Worm (Caenorhabditis elegans) whole organism, L3 larva: Measurements from ENCODE around the gene flh-2.

Experiments
- R02D3.7 ChIP-seq: fragments of 150-350 bp; optimal IDR thresholded peaks from 2 replicates; lab custom pipeline; 2014; ENCODE audit warnings: missing biosample characterization, missing genetic modification characterization
- ZK546.5 ChIP-seq: sonication (generic microtip); optimal IDR thresholded peaks from 2 replicates; lab custom pipeline; 2017; ENCODE audit warnings: missing biosample characterization, missing genetic modification characterization
- aly-2 ChIP-seq: fragments of 150-350 bp; optimal IDR thresholded peaks from 2 replicates; lab custom pipeline; 2014; ENCODE audit warnings: missing biosample characterization, missing genetic modification characterization
- ama-1 ChIP-seq: fragments of 150-350 bp; optimal IDR thresholded peaks from 2 replicates; lab custom pipeline; 2018
- ceh-16 ChIP-seq: sonication (generic microtip); optimal IDR thresholded peaks from 2 replicates; lab custom pipeline; 2017; ENCODE audit warnings: missing biosample characterization, missing genetic modification characterization
- ceh-28 ChIP-seq: fragments of 150-350 bp; optimal IDR thresholded peaks from 2 replicates; lab custom pipeline; 2014; ENCODE audit warnings: missing biosample characterization, missing genetic modification reagents, missing genetic modification characterization
- ceh-82 ChIP-seq: fragments of 150-350 bp; optimal IDR thresholded peaks from 2 replicates; lab custom pipeline; 2014; ENCODE audit warnings: missing biosample characterization, missing genetic modification characterization
- ceh-9 ChIP-seq: sonication (generic microtip); optimal IDR thresholded peaks from 2 replicates; lab custom pipeline; 2018; ENCODE audit warnings: missing biosample characterization, missing genetic modification characterization
- egl-27 ChIP-seq: sonication (generic microtip); optimal IDR thresholded peaks from 4 replicates; lab custom pipeline; 2017; ENCODE audit warnings: missing biosample characterization, missing genetic modification reagents, missing genetic modification characterization
- egl-5 ChIP-seq: fragments of 150-350 bp; optimal IDR thresholded peaks from 2 replicates; lab custom pipeline; 2017; ENCODE audit warnings: missing biosample characterization, missing genetic modification reagents, missing genetic modification characterization, inconsistent platforms
- elt-2 ChIP-seq: sonication (generic microtip); optimal IDR thresholded peaks from 2 replicates; lab custom pipeline; 2016; ENCODE audit warnings: missing genetic modification reagents, mild to moderate bottlenecking, missing genetic modification characterization, missing compliant biosample characterization
- eor-1 ChIP-seq, 2 experiments: fragments of 150-350 bp; optimal IDR thresholded peaks; 2 replicates each; lab custom pipeline; 2014 to 2018; ENCODE audit warnings: missing biosample characterization in 2 of 2, missing genetic modification characterization in 2 of 2
- fkh-10 ChIP-seq: sonication (generic microtip); optimal IDR thresholded peaks from 2 replicates; lab custom pipeline; 2017; ENCODE audit warnings: missing biosample characterization, missing genetic modification reagents, missing genetic modification characterization
- fkh-2 ChIP-seq: fragments of 150-350 bp; optimal IDR thresholded peaks from 2 replicates; lab custom pipeline; 2014; ENCODE audit warnings: missing biosample characterization, missing genetic modification reagents, missing genetic modification characterization
- fos-1 ChIP-seq: fragments of 150-350 bp; optimal IDR thresholded peaks from 2 replicates; lab custom pipeline; 2014; ENCODE audit warnings: missing biosample characterization, missing genetic modification characterization
- jun-1 ChIP-seq: fragments of 150-350 bp; optimal IDR thresholded peaks from 2 replicates; lab custom pipeline; 2014; ENCODE audit warnings: missing biosample characterization, missing genetic modification reagents, missing genetic modification characterization
- lin-15B ChIP-seq: fragments of 150-350 bp; optimal IDR thresholded peaks from 2 replicates; lab custom pipeline; 2014; ENCODE audit warnings: missing biosample characterization, missing genetic modification characterization
- lin-39 ChIP-seq: fragments of 150-350 bp; optimal IDR thresholded peaks from 2 replicates; lab custom pipeline; 2018; ENCODE audit warnings: missing biosample characterization, missing genetic modification reagents, missing genetic modification characterization
- lsy-12 ChIP-seq: sonication (generic microtip); optimal IDR thresholded peaks from 2 replicates; lab custom pipeline; 2016; ENCODE audit warnings: mild to moderate bottlenecking, missing genetic modification characterization, missing compliant biosample characterization
- mdl-1 ChIP-seq: fragments of 150-350 bp; optimal IDR thresholded peaks from 2 replicates; lab custom pipeline; 2014; ENCODE audit warnings: missing biosample characterization, missing genetic modification characterization
- mml-1 ChIP-seq: fragments of 150-350 bp; sonication (generic microtip); optimal IDR thresholded peaks from 3 replicates; lab custom pipeline; 2014; ENCODE audit warnings: missing biosample characterization, missing genetic modification characterization
- nfya-1 ChIP-seq: sonication (generic microtip); optimal IDR thresholded peaks from 2 replicates; lab custom pipeline; 2017; ENCODE audit warnings: missing genetic modification characterization, mild to moderate bottlenecking, missing compliant biosample characterization, antibody characterized with exemption, moderate library complexity; ENCODE audit not compliant: insufficient read depth
- nhr-11 ChIP-seq: fragments of 150-350 bp; optimal IDR thresholded peaks from 2 replicates; lab custom pipeline; 2014; ENCODE audit warnings: missing biosample characterization, missing genetic modification characterization
- nhr-23 ChIP-seq: fragments of 150-350 bp; optimal IDR thresholded peaks from 2 replicates; lab custom pipeline; 2014; ENCODE audit warnings: missing biosample characterization, missing genetic modification reagents, missing genetic modification characterization
- nhr-237 ChIP-seq: fragments of 150-350 bp; optimal IDR thresholded peaks from 2 replicates; lab custom pipeline; 2014; ENCODE audit warnings: missing biosample characterization, missing genetic modification characterization
- nhr-25 ChIP-seq: sonication (generic microtip); optimal IDR thresholded peaks from 2 replicates; lab custom pipeline; 2017; ENCODE audit warnings: missing biosample characterization, missing genetic modification characterization
- nhr-28 ChIP-seq: fragments of 150-350 bp; optimal IDR thresholded peaks from 2 replicates; lab custom pipeline; 2014; ENCODE audit warnings: missing biosample characterization, missing genetic modification characterization
- nhr-67 ChIP-seq: fragments of 150-350 bp; optimal IDR thresholded peaks from 2 replicates; lab custom pipeline; 2014; ENCODE audit warnings: missing biosample characterization, missing genetic modification characterization
- nhr-76 ChIP-seq: fragments of 150-350 bp; sonication (generic microtip); optimal IDR thresholded peaks from 5 replicates; lab custom pipeline; 2014; ENCODE audit warnings: missing biosample characterization, missing genetic modification characterization
- pha-4 ChIP-seq: fragments of 150-350 bp; optimal IDR thresholded peaks from 2 replicates; lab custom pipeline; 2014; ENCODE audit warnings: missing biosample characterization, missing genetic modification reagents, missing genetic modification characterization
- sea-2 ChIP-seq: fragments of 150-350 bp; sonication (generic microtip); optimal IDR thresholded peaks from 4 replicates; lab custom pipeline; 2014; ENCODE audit warnings: missing biosample characterization, missing genetic modification reagents, missing genetic modification characterization
- snpc-4 ChIP-seq: fragments of 150-350 bp; optimal IDR thresholded peaks from 2 replicates; lab custom pipeline; 2014; ENCODE audit warnings: missing biosample characterization, missing genetic modification characterization
- tbx-2 ChIP-seq: sonication (generic microtip); optimal IDR thresholded peaks from 2 replicates; lab custom pipeline; 2016; ENCODE audit warnings: mild to moderate bottlenecking, missing genetic modification characterization, missing compliant biosample characterization
- unc-62 ChIP-seq: fragments of 150-350 bp; sonication (generic microtip); optimal IDR thresholded peaks from 4 replicates; lab custom pipeline; 2014; ENCODE audit warnings: missing biosample characterization, missing genetic modification reagents, missing genetic modification characterization
- zag-1 ChIP-seq: fragments of 150-350 bp; optimal IDR thresholded peaks from 2 replicates; lab custom pipeline; 2014; ENCODE audit warnings: missing biosample characterization, missing genetic modification characterization

flh-2 gene

DNA sequence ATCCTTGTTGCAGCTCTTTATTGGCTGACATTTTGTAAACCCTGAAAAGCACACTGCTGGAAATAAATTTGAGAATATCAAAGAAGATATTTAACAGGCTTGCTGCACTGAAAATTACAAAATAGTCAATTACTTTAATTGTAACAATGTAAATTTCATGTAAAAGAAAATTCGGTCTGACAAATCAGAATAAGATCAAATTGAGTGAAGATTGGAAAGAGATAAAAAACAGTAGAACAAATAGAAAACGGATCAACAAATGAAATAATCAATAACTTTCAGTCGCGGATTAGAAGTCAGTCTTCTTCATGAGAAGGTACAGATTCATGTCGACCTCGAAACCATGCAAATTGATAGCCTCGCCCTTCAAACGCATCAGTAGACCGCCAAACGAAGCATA lies 34.8 kb upstream of the flh-2 start, which contains the start of gene rars-1:
Gene rars-1, minus strand, starts transcription at position 101 of the 400 bp plus-strand sequence.
- TF ChIP-seq sea-2 (GFP tag; lab: Kevin White, UChicago), result no peak
- no peak for TF ChIP-seq R02D3.7 (tag; lab: Kevin White, UChicago)
- TF ChIP-seq unc-62 (GFP tag; lab: Kevin White, UChicago), result no peak
- TF ChIP-seq fos-1 (tag; lab: Kevin White, UChicago), result no peak

DNA sequence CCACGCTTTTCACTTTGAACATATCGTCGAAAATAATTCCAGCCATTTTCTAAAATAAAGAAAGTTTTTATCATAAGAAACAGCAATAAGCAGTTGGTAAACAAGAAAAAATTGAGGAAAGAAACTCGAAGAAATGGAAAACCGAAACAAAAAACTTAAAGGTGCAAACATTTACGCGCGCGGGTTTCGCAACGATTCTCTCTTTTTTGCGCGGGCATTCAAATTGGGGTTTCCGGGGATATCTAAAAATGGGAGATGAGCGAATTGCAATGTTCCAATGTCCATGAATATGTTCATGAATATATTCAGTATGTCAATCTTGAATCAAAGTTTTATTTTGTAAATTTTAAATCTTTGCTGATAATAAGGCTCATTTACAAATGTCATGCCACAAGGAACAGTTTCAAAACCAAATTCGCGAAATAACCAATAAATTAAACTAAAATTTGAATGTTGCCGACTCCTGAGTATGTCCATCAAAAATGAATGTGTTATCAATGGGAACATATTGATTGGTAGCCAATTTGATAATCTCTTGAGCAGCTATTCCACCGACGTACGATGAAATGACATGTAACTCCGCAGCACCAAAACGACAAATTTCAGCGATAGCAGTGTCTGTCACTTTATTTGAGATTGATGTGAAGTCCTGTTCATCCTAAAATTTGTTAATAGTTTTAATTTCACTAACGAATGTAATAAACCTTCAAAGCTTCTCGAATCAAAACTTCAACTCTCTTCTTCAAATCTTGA lies 33.8 kb upstream of the flh-2 start, which contains the start of gene rpb-8:
Gene rpb-8, minus strand, starts transcription at position 49 of the 753 bp plus-strand sequence.
- TF ChIP-seq nhr-11 (tag; lab: Kevin White, UChicago) (no peak), mml-1 (tag; lab: Kevin White, UChicago) (no peak), snpc-4 (peak; percentile 37), nhr-237 (tag; lab: Kevin White, UChicago) (no peak), lin-15B (tag; lab: Kevin White, UChicago) (peak; percentile 71), mdl-1 (tag; lab: Kevin White, UChicago) (no peak), nfya-1 (tag; lab: Kevin White, UChicago) (peak; percentile 72), fos-1 (tag; lab: Kevin White, UChicago) (no peak), ceh-16 (no peak), nhr-25 (tag; lab: Kevin White, UChicago) (peak; percentile 8), egl-5 (tag; lab: Kevin White, UChicago) (peak; percentile 57), elt-2 (tag; lab: Kevin White, UChicago) (peak; percentile 3), nhr-23 (tag; lab: Kevin White, UChicago) (peak; percentile 66), pha-4 (tag; lab: Kevin White, UChicago) (peak; percentile 71), ama-1 (lab: Kevin White, UChicago) (peak; percentile 38), lsy-12 (tag; lab: Kevin White, UChicago) (no peak), lin-39 (peak; percentile 61), fkh-10 (GFP tag; lab: Kevin White, UChicago) (no peak)

DNA sequence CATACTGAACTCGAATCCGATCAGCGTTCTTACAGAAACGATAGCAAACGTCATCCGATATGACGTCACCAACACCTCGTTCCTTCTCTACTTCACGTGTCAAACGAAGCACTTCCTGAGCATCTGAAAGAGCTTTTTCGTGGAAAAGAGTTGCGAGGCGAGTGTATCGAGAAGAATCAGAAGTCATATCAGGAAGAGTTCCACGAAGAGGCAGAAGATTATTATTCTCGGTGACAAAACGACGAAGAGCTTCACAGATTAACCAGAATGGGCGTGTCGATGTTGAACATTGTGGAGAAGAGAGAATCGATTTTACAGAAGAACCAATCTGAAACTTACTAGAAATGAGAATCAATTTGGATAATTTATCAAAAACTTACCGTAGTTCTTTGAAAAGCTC lies 33.0 kb upstream of the flh-2 start:
- TF ChIP-seq elt-2 (tag; lab: Kevin White, UChicago), result no peak
- no peak for TF ChIP-seq lin-39
- no peak for TF ChIP-seq pha-4 (tag; lab: Kevin White, UChicago)
- TF ChIP-seq ZK546.5 (tag; lab: Kevin White, UChicago), result no peak
- TF ChIP-seq nhr-23 (tag; lab: Kevin White, UChicago), result no peak
- no peak for TF ChIP-seq egl-27 (tag; lab: Kevin White, UChicago)
- no peak for TF ChIP-seq unc-62 (GFP tag; lab: Kevin White, UChicago)
- TF ChIP-seq ama-1 (lab: Kevin White, UChicago), result no peak
- TF ChIP-seq fkh-2 (tag; lab: Kevin White, UChicago), result no peak
- TF ChIP-seq jun-1 (tag; lab: Kevin White, UChicago), result no peak
- no peak for TF ChIP-seq nhr-11 (tag; lab: Kevin White, UChicago)
- no peak for TF ChIP-seq nfya-1 (tag; lab: Kevin White, UChicago)
- no peak for TF ChIP-seq snpc-4
- no peak for TF ChIP-seq mdl-1 (tag; lab: Kevin White, UChicago)
- TF ChIP-seq zag-1 (tag; lab: Kevin White, UChicago), result no peak
- TF ChIP-seq nhr-76, result no peak

DNA sequence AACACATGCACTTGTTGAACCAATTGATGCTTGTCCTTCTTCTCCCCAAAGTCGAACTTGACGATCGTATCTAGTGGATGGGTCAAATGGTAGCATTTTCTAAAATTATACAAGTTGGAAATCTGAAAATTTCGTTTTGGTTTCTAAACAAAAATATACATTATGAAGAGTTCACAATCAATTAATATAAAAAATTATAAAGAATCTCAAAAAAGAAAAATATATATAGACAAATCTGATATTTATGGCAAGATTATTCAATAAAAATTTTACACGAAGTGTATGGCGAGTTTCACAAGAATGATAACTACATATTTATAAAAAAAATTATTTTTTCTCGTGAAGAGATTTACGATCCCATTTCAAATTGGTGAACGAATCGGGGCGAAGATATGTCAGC lies 31.7 kb upstream of the flh-2 start, which contains the start of gene ula-1:
Gene ula-1, minus strand, starts transcription at position 101 of the 400 bp plus-strand sequence.
- TF ChIP-seq nhr-67, result no peak
- no peak for TF ChIP-seq ceh-9 (tag; lab: Kevin White, UChicago)
- no peak for TF ChIP-seq pha-4 (tag; lab: Kevin White, UChicago)
- TF ChIP-seq tbx-2 (tag; lab: Kevin White, UChicago), result no peak
- TF ChIP-seq lin-39, result no peak
- TF ChIP-seq nhr-25 (tag; lab: Kevin White, UChicago), result no peak
- TF ChIP-seq mdl-1 (tag; lab: Kevin White, UChicago), result no peak
- no peak for TF ChIP-seq sea-2 (GFP tag; lab: Kevin White, UChicago)
- no peak for TF ChIP-seq eor-1 (tag; optimal IDR thresholded peaks at IDR 0.05; lab: Kevin White, UChicago)
- no peak for TF ChIP-seq aly-2
- no peak for TF ChIP-seq ceh-16
- TF ChIP-seq nhr-28 (tag; lab: Kevin White, UChicago), result no peak
- TF ChIP-seq ceh-28 (tag; lab: Kevin White, UChicago), result no peak
- no peak for TF ChIP-seq fkh-2 (tag; lab: Kevin White, UChicago)
- no peak for TF ChIP-seq nhr-76
- TF ChIP-seq ceh-82 (tag; lab: Kevin White, UChicago), result no peak
- no peak for TF ChIP-seq fos-1 (tag; lab: Kevin White, UChicago)
- TF ChIP-seq ama-1 (lab: Kevin White, UChicago), result no peak
- TF ChIP-seq, all 47 proteins: peak for 0
